Fruit fly (Drosophila melanogaster): Measurements from ENCODE around the gene REPTOR-BP.
A peak's percentile ranks its signal among the peaks of the same experiment; 100 is the strongest.

Gene REPTOR-BP

dm6 chr2L:10276436-10276835 is 12.5 kb downstream of the REPTOR-BP start (continued):
- TF ChIP-seq sd (tag; optimal IDR thresholded peaks at IDR 0.05) = no peak
- TF ChIP-seq Stat92E (GFP tag; optimal IDR thresholded peaks at IDR 0.05) = no peak
- TF ChIP-seq Hmr (GFP tag; optimal IDR thresholded peaks at IDR 0.05) = no peak
- no peak for TF ChIP-seq CG18476 (GFP tag; optimal IDR thresholded peaks at IDR 0.05)
- TF ChIP-seq Myb (GFP tag; optimal IDR thresholded peaks at IDR 0.05) = no peak
- no peak for TF ChIP-seq NC2α (GFP tag; optimal IDR thresholded peaks at IDR 0.05)
- no peak for TF ChIP-seq lab (GFP tag; optimal IDR thresholded peaks at IDR 0.05)
- TF ChIP-seq CG17802 (tag; optimal IDR thresholded peaks at IDR 0.05) = peak; percentile 29
- TF ChIP-seq dmrt11E (tag; optimal IDR thresholded peaks at IDR 0.05) = peak; percentile 60
- TF ChIP-seq CG7987 (GFP tag; optimal IDR thresholded peaks at IDR 0.05) = no peak
- peak; percentile 66 for TF ChIP-seq CG10979 (tag; optimal IDR thresholded peaks at IDR 0.05)
- no peak for TF ChIP-seq CG32772 (GFP tag; IDR thresholded peaks at IDR 0.05)
- TF ChIP-seq CG30403 (GFP tag; optimal IDR thresholded peaks at IDR 0.05) = no peak
- no peak for TF ChIP-seq D (optimal IDR thresholded peaks at IDR 0.05)
- peak; percentile 61 for TF ChIP-seq D (GFP tag; optimal IDR thresholded peaks at IDR 0.05)
- TF ChIP-seq CG15696 (tag; optimal IDR thresholded peaks at IDR 0.05) = peak; percentile 13
- TF ChIP-seq Antp (GFP tag; optimal IDR thresholded peaks at IDR 0.05) = no peak
- peak; percentile 50 for TF ChIP-seq trem (tag; optimal IDR thresholded peaks at IDR 0.05)
- TF ChIP-seq CG13296 (GFP tag; optimal IDR thresholded peaks at IDR 0.05) = no peak
- no peak for TF ChIP-seq chif (GFP tag; optimal IDR thresholded peaks at IDR 0.05)
- TF ChIP-seq vvl (GFP tag; IDR thresholded peaks at IDR 0.05) = peak; percentile 33; the same call in 1 of the 2 replicates
- TF ChIP-seq CG9437 (GFP tag; optimal IDR thresholded peaks at IDR 0.05) = peak; percentile 6
- TF ChIP-seq nerfin-2 (GFP tag; IDR thresholded peaks at IDR 0.05; ENCODE audit: partially characterized antibody) = no peak
- TF ChIP-seq CG17186 (GFP tag; optimal IDR thresholded peaks at IDR 0.05) = peak; percentile 17
- no peak for TF ChIP-seq exex (tag; optimal IDR thresholded peaks at IDR 0.05)
- no peak for TF ChIP-seq shn (GFP tag; optimal IDR thresholded peaks at IDR 0.05)
- no peak for TF ChIP-seq aop (GFP tag; IDR thresholded peaks at IDR 0.05)
- TF ChIP-seq Dad (GFP tag; optimal IDR thresholded peaks at IDR 0.05) = no peak
- TF ChIP-seq mld (GFP tag; IDR thresholded peaks at IDR 0.05; ENCODE audit: partially characterized antibody) = no peak
- TF ChIP-seq CG18619 (GFP tag; optimal IDR thresholded peaks at IDR 0.05) = no peak
- TF ChIP-seq CG4617 (GFP tag; optimal IDR thresholded peaks at IDR 0.05; ENCODE audit: borderline replicate concordance) = no peak
- TF ChIP-seq insv (GFP tag; optimal IDR thresholded peaks at IDR 0.05) = no peak
- 0 out of 2 replicates have a peak, but pooled peaks have one; percentile 16 for TF ChIP-seq CG5953 (GFP tag; IDR thresholded peaks at IDR 0.05)
- no peak for TF ChIP-seq ewg (GFP tag; optimal IDR thresholded peaks at IDR 0.05)
- no peak for TF ChIP-seq CG14965 (GFP tag; optimal IDR thresholded peaks at IDR 0.05; ENCODE audit: borderline replicate concordance)
- peak; percentile 19 for TF ChIP-seq CG12104 (GFP tag; optimal IDR thresholded peaks at IDR 0.05)
- no peak for TF ChIP-seq CG14667 (GFP tag; IDR thresholded peaks at IDR 0.05)
- no peak for TF ChIP-seq Meics (GFP tag; optimal IDR thresholded peaks at IDR 0.05)
- no peak for TF ChIP-seq gsb (GFP tag; IDR thresholded peaks at IDR 0.05)
- peak; percentile 45 for TF ChIP-seq CG13775 (GFP tag; optimal IDR thresholded peaks at IDR 0.05)
- peak; percentile 30; the same call in 1 of the 3 replicates for TF ChIP-seq CG11695 (GFP tag; IDR thresholded peaks at IDR 0.05)
- TF ChIP-seq CG17328 (GFP tag; IDR thresholded peaks at IDR 0.05) = 0 out of 2 replicates have a peak, but pooled peaks have one; percentile 31
- no peak for TF ChIP-seq trh (GFP tag; optimal IDR thresholded peaks at IDR 0.05)
- peak; percentile 44 for TF ChIP-seq kah (GFP tag; optimal IDR thresholded peaks at IDR 0.05)
- TF ChIP-seq CG10267 (tag; optimal IDR thresholded peaks at IDR 0.05) = peak; percentile 57
